Worm (Caenorhabditis elegans): ENCODE measurements around the gene cht-6.

DNA sequence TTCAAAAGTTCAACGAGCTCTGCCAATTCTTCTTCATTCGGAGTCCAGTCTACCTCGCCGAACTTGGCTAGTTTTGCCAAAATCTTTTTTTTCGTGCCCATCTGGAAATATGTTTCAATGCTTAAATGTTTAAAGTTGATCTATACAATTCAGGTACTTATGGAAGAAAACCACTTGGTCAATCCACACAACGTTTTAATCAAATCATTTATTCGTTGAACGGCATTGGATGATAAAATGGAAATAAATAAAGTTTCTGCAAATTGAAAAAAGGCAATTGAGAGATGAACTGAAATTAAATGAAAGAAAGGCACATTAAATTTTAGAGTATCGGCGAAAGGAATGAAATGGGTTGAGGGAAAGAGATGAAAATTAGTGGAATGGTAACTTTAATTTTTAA lies 9.3 kb downstream of the cht-6 start, which contains the start of gene urb-1:
- TF ChIP-seq ceh-32 (tag; optimal IDR thresholded peaks at IDR 0.05; ENCODE audit: poor library complexity) = no peak
- TF ChIP-seq lin-29 (GFP tag; IDR thresholded peaks at IDR 0.05) = no peak
- no peak for TF ChIP-seq aha-1 (tag)
- TF ChIP-seq ctbp-1 (GFP tag; IDR thresholded peaks at IDR 0.05) = no peak
